Worm (Caenorhabditis elegans): ENCODE measurements around the gene Y73B6BL.14.

Gene Y73B6BL.14

DNA sequence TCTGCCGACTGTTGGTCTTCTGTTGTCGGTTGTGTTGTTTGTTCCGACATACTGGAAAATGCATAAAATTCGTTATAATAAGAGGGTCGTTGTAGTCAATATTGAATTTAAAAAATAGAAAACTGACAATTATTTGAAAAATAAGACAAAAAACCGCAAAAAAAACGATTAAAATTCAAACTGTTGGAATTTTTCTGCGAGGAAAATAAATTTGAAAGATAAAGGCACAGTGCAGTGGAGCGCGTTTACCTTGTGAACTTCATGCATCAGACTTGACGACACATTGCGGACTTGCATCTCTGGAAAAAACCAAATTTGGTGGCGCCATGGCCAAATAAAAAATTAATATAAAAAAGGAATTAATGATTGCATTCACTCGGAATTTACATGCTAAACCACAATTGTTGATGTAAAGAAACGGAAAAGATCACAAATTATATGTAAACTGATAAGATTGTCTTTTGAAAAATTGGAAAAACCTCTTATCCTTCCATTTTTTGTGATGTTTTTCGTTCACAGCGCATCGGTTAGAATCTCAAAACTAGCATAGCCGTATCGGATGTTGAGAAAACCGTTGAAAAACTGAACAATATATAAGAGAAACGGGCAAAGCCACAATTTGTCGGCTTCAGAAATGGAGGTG lies 33.8 kb upstream of the Y73B6BL.14 start, which contains the start of the genes hrpf-2 and bli-6 (continued):
- peak; percentile 94 for TF ChIP-seq mcd-1 (GFP tag; IDR thresholded peaks at IDR 0.05)
- TF ChIP-seq him-1 (tag; optimal IDR thresholded peaks at IDR 0.05), result peak; percentile 2
- TF ChIP-seq ztf-25 (GFP tag; IDR thresholded peaks at IDR 0.05), result no peak
- peak; percentile 74 for TF ChIP-seq snpc-1.3 (tag; optimal IDR thresholded peaks at IDR 0.05; ENCODE audit: insufficient read depth)
- no peak for TF ChIP-seq let-526 (GFP tag; IDR thresholded peaks at IDR 0.05)
- peak; percentile 43; the same call in 1 of the 2 replicates for TF ChIP-seq dox-1 (GFP tag; IDR thresholded peaks at IDR 0.05)
- TF ChIP-seq attf-3 (GFP tag; conservative IDR thresholded peaks at IDR 0.05), result no peak
- 0 out of 2 replicates have a peak, but pooled peaks have one; percentile 6 for TF ChIP-seq lir-1 (GFP tag; conservative IDR thresholded peaks at IDR 0.05)
- TF ChIP-seq snpc-1.1 (tag; optimal IDR thresholded peaks at IDR 0.05; ENCODE audit: insufficient read depth), result peak; percentile 18
- TF ChIP-seq lin-54 (GFP tag; optimal IDR thresholded peaks at IDR 0.05), result peak; percentile 79
- no peak for TF ChIP-seq T07F8.4 (tag; optimal IDR thresholded peaks at IDR 0.05)
- peak; percentile 4 for TF ChIP-seq K12H6.12 (tag; optimal IDR thresholded peaks at IDR 0.05)
- TF ChIP-seq lag-1 (GFP tag; IDR thresholded peaks at IDR 0.05), result no peak
- no peak for TF ChIP-seq nhr-179 (tag; optimal IDR thresholded peaks at IDR 0.05)

DNA sequence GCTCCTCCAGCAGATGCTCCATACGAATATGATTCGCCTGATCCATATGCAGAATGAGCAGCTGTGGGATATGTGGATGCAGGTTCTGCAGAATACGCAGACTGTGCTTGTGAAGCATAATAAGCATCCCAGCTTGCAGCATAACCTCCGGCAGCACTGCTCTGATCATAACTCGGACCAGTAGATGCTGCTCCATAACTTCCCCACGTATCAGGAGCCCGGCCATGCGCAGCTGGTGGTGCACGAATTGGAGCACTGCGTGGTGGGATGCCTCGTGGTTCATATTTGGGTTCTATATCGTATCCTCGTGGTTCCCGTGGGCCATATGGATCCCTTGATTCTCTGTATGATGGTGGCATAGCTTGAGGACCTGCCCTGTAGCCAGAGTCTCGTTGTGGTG lies 30.9 kb upstream of the Y73B6BL.14 start:
- TF ChIP-seq zfh-2 (GFP tag; conservative IDR thresholded peaks at IDR 0.05), result peak; percentile 64
- 0 out of 2 replicates have a peak, but pooled peaks have one; percentile 67 for TF ChIP-seq F37B4.10 (GFP tag; IDR thresholded peaks at IDR 0.05)
- no peak for TF ChIP-seq mel-28 (tag; optimal IDR thresholded peaks at IDR 0.05; ENCODE audit: borderline replicate concordance)

DNA sequence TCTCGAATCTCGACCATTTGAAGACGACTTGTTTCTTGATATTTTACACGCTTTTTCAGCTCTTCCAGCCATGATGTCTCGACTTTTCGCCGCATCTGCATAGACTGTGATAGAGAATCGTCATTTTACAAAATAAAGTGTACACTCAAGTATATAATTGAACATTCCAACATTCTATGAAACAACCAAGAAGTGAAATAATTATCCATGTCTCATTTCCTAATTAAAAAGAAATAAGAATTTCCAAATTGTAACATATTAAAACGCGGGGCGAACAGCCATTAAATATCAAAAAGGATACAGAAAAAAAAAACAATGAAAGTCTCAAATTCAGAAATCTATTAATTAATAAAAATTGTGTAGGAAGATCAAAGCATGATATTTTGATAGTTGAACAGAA lies 30.2 kb upstream of the Y73B6BL.14 start, which contains the start of gene smg-3:
Gene smg-3, minus strand, starts transcription at position 101 of the 400 bp plus-strand sequence.
- no peak for TF ChIP-seq athp-1 (tag; optimal IDR thresholded peaks at IDR 0.05)
- TF ChIP-seq ama-1 (optimal IDR thresholded peaks at IDR 0.05), result no peak
- peak in 1 of 2 experiments; percentile 48 for TF ChIP-seq ama-1 (GFP tag; optimal IDR thresholded peaks at IDR 0.05)
- TF ChIP-seq nfya-1 (tag; optimal IDR thresholded peaks at IDR 0.05; ENCODE audit: borderline replicate concordance, insufficient read depth), result no peak
- 0 out of 2 replicates have a peak, but pooled peaks have one; percentile 6 for TF ChIP-seq hsf-1 (GFP tag; IDR thresholded peaks at IDR 0.05)
- TF ChIP-seq snpc-4 (GFP tag; optimal IDR thresholded peaks at IDR 0.05), result no peak
- peak in 1 of 4 experiments; percentile 65 for TF ChIP-seq snpc-4 (tag; optimal IDR thresholded peaks at IDR 0.05)
- no peak for TF ChIP-seq somi-1 (GFP tag; optimal IDR thresholded peaks at IDR 0.05)
- TF ChIP-seq pbrm-1 (GFP tag; IDR thresholded peaks at IDR 0.05), result peak; percentile 31; the same call in 1 of the 2 replicates
- TF ChIP-seq hlh-26 (GFP tag; conservative IDR thresholded peaks at IDR 0.05), result no peak
- TF ChIP-seq lin-35 (GFP tag; optimal IDR thresholded peaks at IDR 0.05), result no peak
- TF ChIP-seq hmg-1.2 (GFP tag; IDR thresholded peaks at IDR 0.05), result no peak
- TF ChIP-seq snpc-3.4 (tag; optimal IDR thresholded peaks at IDR 0.05), result peak; percentile 15

DNA sequence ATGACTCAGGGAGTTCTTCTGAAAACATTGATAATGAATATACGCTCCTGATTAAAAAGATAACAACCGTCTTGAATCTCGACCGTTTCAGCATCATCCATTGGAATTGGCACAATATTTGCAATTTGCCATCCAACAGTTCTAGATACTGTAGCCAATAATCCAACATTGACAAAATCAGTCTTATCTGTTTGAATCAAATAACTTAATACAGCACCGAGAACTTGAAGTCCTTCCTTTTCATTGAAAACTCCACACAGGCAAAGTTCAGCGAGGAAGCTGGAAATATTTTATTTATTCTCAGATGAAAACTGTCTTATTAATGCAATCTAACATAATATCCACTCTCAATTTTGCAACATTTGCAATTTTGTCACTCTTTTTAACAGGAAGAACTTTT lies 29.5 kb upstream of the Y73B6BL.14 start:
- no peak for TF ChIP-seq madf-6 (GFP tag; IDR thresholded peaks at IDR 0.05)
- no peak for TF ChIP-seq F33H1.4 (GFP tag; IDR thresholded peaks at IDR 0.05)
- 0 out of 2 replicates have a peak, but pooled peaks have one; percentile 11 for TF ChIP-seq lin-26 (GFP tag; IDR thresholded peaks at IDR 0.05)
